Worm (Caenorhabditis elegans) whole organism, young adult: Measurements from ENCODE around the gene F10G7.10.
A peak's percentile ranks its signal among the peaks of the same experiment; 100 is the strongest.

Experiments
- B0019.2 ChIP-seq: fragments of 200-800 bp; sonication (Bioruptor generic); conservative IDR thresholded peaks from 2 replicates; pipeline ENCODE4 v1.3.6; 2022; ENCODE audit warnings: missing genetic modification reagents, missing genetic modification characterization, missing compliant biosample characterization
- B0261.1 ChIP-seq: sonication (generic microtip); optimal IDR thresholded peaks from 2 replicates; lab custom pipeline; 2016; ENCODE audit warnings: mild to moderate bottlenecking, missing genetic modification characterization, moderate library complexity, missing compliant biosample characterization
- B0336.3 ChIP-seq: fragments of 200-800 bp; sonication (Bioruptor generic); IDR thresholded peaks from 2 replicates; pipeline ENCODE4 v1.3.6; 2022; ENCODE audit warnings: missing genetic modification characterization, missing compliant biosample characterization
- C17E4.6 ChIP-seq: fragments of 200-800 bp; sonication (Bioruptor generic); IDR thresholded peaks from 2 replicates; pipeline ENCODE4 v1.3.6; 2022; ENCODE audit warnings: missing genetic modification reagents, missing genetic modification characterization, missing compliant biosample characterization
- D2030.7 ChIP-seq: fragments of 200-800 bp; sonication (Bioruptor generic); IDR thresholded peaks from 2 replicates; pipeline ENCODE4 v1.3.6; 2022; ENCODE audit warnings: missing genetic modification reagents, missing genetic modification characterization, missing compliant biosample characterization
- F22D6.2 ChIP-seq: sonication (generic microtip); optimal IDR thresholded peaks from 2 replicates; lab custom pipeline; 2016; ENCODE audit warnings: mild to moderate bottlenecking, missing genetic modification characterization, missing compliant biosample characterization
- F23B12.7 ChIP-seq: sonication (generic microtip); optimal IDR thresholded peaks from 2 replicates; lab custom pipeline; 2017; ENCODE audit warnings: missing genetic modification characterization, mild to moderate bottlenecking, missing compliant biosample characterization, antibody characterized with exemption, moderate library complexity; ENCODE audit not compliant: insufficient read depth
- F37B4.10 ChIP-seq: fragments of 200-800 bp; sonication (Bioruptor generic); IDR thresholded peaks from 2 replicates; pipeline ENCODE4 v1.3.6; 2022; ENCODE audit warnings: missing genetic modification characterization, missing compliant biosample characterization
- F39B2.1 ChIP-seq: fragments of 200-800 bp; sonication (Bioruptor generic); IDR thresholded peaks from 2 replicates; pipeline ENCODE4 v1.3.6; 2022; ENCODE audit warnings: missing genetic modification reagents, missing genetic modification characterization, missing compliant biosample characterization
- K12H6.12 ChIP-seq: fragments of 200-800 bp; sonication (Bioruptor generic); optimal IDR thresholded peaks from 2 replicates; lab custom pipeline; 2018; ENCODE audit warnings: mild to moderate bottlenecking, missing genetic modification characterization, missing compliant biosample characterization
- Y67H2A.10 ChIP-seq: fragments of 200-800 bp; sonication (Bioruptor generic); conservative IDR thresholded peaks from 2 replicates; pipeline ENCODE4 v1.3.6; 2022; ENCODE audit warnings: missing genetic modification reagents, missing genetic modification characterization, missing compliant biosample characterization
- Y79H2A.3 ChIP-seq: fragments of 200-800 bp; sonication (Bioruptor generic); conservative IDR thresholded peaks from 2 replicates; pipeline ENCODE4 v1.3.6; 2022; ENCODE audit warnings: missing genetic modification reagents, missing genetic modification characterization, missing compliant biosample characterization
- akir-1 ChIP-seq: fragments of 200-800 bp; sonication (Bioruptor generic); optimal IDR thresholded peaks from 2 replicates; lab custom pipeline; 2018; ENCODE audit warnings: mild to moderate bottlenecking, missing genetic modification characterization, moderate library complexity, missing compliant biosample characterization
- ama-1 ChIP-seq, 3 experiments: fragments of 150-350 bp in 1 of 3; sonication (generic microtip) in 2 of 3; optimal IDR thresholded peaks; 2 replicates each; lab custom pipeline; 2014 to 2018; ENCODE audit warnings: missing biosample characterization in 2 of 3, missing genetic modification characterization in 2 of 3, missing genetic modification reagents in 2 of 3
- aptf-3 ChIP-seq: fragments of 200-800 bp; sonication (Bioruptor generic); IDR thresholded peaks from 2 replicates; pipeline ENCODE4 v1.3.6; 2022; ENCODE audit warnings: missing genetic modification characterization, missing compliant biosample characterization
- atf-7 ChIP-seq: sonication (generic microtip); optimal IDR thresholded peaks from 2 replicates; lab custom pipeline; 2017; ENCODE audit warnings: mild to moderate bottlenecking, missing genetic modification characterization, missing compliant biosample characterization
- athp-1 ChIP-seq: sonication (generic microtip); optimal IDR thresholded peaks from 2 replicates; lab custom pipeline; 2017; ENCODE audit warnings: mild to moderate bottlenecking, missing genetic modification characterization, missing compliant biosample characterization
- attf-6 ChIP-seq: fragments of 200-800 bp; sonication (Bioruptor generic); IDR thresholded peaks from 2 replicates; pipeline ENCODE4 v1.3.6; 2022; ENCODE audit warnings: missing genetic modification reagents, missing genetic modification characterization, missing compliant biosample characterization
- bed-2 ChIP-seq: fragments of 200-800 bp; sonication (Bioruptor generic); IDR thresholded peaks from 2 replicates; pipeline ENCODE4 v1.3.6; 2022; ENCODE audit warnings: missing genetic modification reagents, missing genetic modification characterization, missing compliant biosample characterization
- cebp-1 ChIP-seq, 2 experiments: fragments of 200-800 bp in 1 of 2; sonication (Bioruptor generic) in 1 of 2; sonication (generic microtip) in 1 of 2; IDR thresholded peaks in 1 of 2; optimal IDR thresholded peaks in 1 of 2; 2 replicates each; pipeline versions ENCODE4 v1.3.6 to Lab custom; 2017 to 2022; ENCODE audit warnings: missing compliant biosample characterization in 2 of 2, missing genetic modification characterization in 2 of 2, mild to moderate bottlenecking in 1 of 2, missing genetic modification reagents in 1 of 2, moderate library complexity in 1 of 2
- ceh-40 ChIP-seq: fragments of 200-800 bp; sonication (Bioruptor generic); IDR thresholded peaks from 2 replicates; pipeline ENCODE4 v1.3.6; 2022; ENCODE audit warnings: missing genetic modification characterization, missing compliant biosample characterization
- dpl-1 ChIP-seq: fragments of 150-350 bp; optimal IDR thresholded peaks from 2 replicates; lab custom pipeline; 2014; ENCODE audit warnings: missing biosample characterization, missing genetic modification reagents, missing genetic modification characterization
- gei-17 ChIP-seq: fragments of 200-800 bp; sonication (Bioruptor generic); optimal IDR thresholded peaks from 2 replicates; lab custom pipeline; 2018; ENCODE audit warnings: mild to moderate bottlenecking, missing genetic modification characterization, missing compliant biosample characterization
- hlh-12 ChIP-seq: sonication (generic microtip); optimal IDR thresholded peaks from 2 replicates; lab custom pipeline; 2016; ENCODE audit warnings: missing genetic modification characterization, missing compliant biosample characterization
- let-526 ChIP-seq: fragments of 200-800 bp; sonication (Bioruptor generic); IDR thresholded peaks from 2 replicates; pipeline ENCODE4 v1.3.6; 2022; ENCODE audit warnings: missing genetic modification reagents, missing genetic modification characterization, missing compliant biosample characterization
- let-607 ChIP-seq, 2 experiments: fragments of 200-800 bp in 1 of 2; sonication (Bioruptor generic) in 1 of 2; sonication (generic microtip) in 1 of 2; optimal IDR thresholded peaks; 2 replicates each; lab custom pipeline; 2016 to 2018; ENCODE audit warnings: mild to moderate bottlenecking in 2 of 2, missing compliant biosample characterization in 2 of 2, missing genetic modification characterization in 2 of 2, moderate library complexity in 2 of 2, missing genotype in 1 of 2
- lin-35 ChIP-seq, 3 experiments: fragments of 150-350 bp in 2 of 3; sonication (generic microtip) in 1 of 3; optimal IDR thresholded peaks; 2 replicates each; lab custom pipeline; 2014 to 2018; ENCODE audit warnings: missing biosample characterization in 3 of 3, missing genetic modification characterization in 3 of 3, missing genetic modification reagents in 3 of 3
- lin-54 ChIP-seq: fragments of 200-800 bp; sonication (Bioruptor generic); optimal IDR thresholded peaks from 2 replicates; lab custom pipeline; 2018; ENCODE audit warnings: mild to moderate bottlenecking, missing genetic modification characterization, missing compliant biosample characterization
- lsy-27 ChIP-seq: sonication (generic microtip); optimal IDR thresholded peaks from 2 replicates; lab custom pipeline; 2017; ENCODE audit warnings: missing genetic modification characterization, mild to moderate bottlenecking, missing compliant biosample characterization, antibody characterized with exemption, missing genotype, borderline replicate concordance; ENCODE audit not compliant: insufficient read depth
- madf-3 ChIP-seq: fragments of 200-800 bp; sonication (Bioruptor generic); IDR thresholded peaks from 2 replicates; pipeline ENCODE4 v1.3.6; 2022; ENCODE audit warnings: missing genetic modification reagents, missing genetic modification characterization, missing compliant biosample characterization
- madf-6 ChIP-seq: fragments of 200-800 bp; sonication (Bioruptor generic); IDR thresholded peaks from 2 replicates; pipeline ENCODE4 v1.3.6; 2022; ENCODE audit warnings: missing genetic modification reagents, missing genetic modification characterization, missing compliant biosample characterization
- madf-8 ChIP-seq: fragments of 200-800 bp; sonication (Bioruptor generic); conservative IDR thresholded peaks from 2 replicates; pipeline ENCODE4 v1.3.6; 2022; ENCODE audit warnings: missing genetic modification reagents, missing genetic modification characterization, missing compliant biosample characterization
- mcd-1 ChIP-seq: fragments of 200-800 bp; sonication (Bioruptor generic); IDR thresholded peaks from 2 replicates; pipeline ENCODE4 v1.3.6; 2022; ENCODE audit warnings: missing genetic modification reagents, missing genetic modification characterization, missing compliant biosample characterization
- nfya-1 ChIP-seq: sonication (generic microtip); optimal IDR thresholded peaks from 2 replicates; lab custom pipeline; 2017; ENCODE audit warnings: antibody characterized with exemption, missing compliant biosample characterization, missing genetic modification characterization, borderline replicate concordance; ENCODE audit not compliant: insufficient read depth
- nfya-2 ChIP-seq: fragments of 200-800 bp; sonication (Bioruptor generic); IDR thresholded peaks from 2 replicates; pipeline ENCODE4 v1.3.6; 2022; ENCODE audit warnings: missing genetic modification reagents, missing genetic modification characterization, missing compliant biosample characterization
- nfyb-1 ChIP-seq: fragments of 200-800 bp; sonication (Bioruptor generic); IDR thresholded peaks from 2 replicates; pipeline ENCODE4 v1.3.6; 2022; ENCODE audit warnings: missing genetic modification reagents, missing genetic modification characterization, missing compliant biosample characterization
- nhr-179 ChIP-seq: sonication (generic microtip); optimal IDR thresholded peaks from 2 replicates; lab custom pipeline; 2016; ENCODE audit warnings: mild to moderate bottlenecking, missing genetic modification characterization, missing compliant biosample characterization
- nhr-80 ChIP-seq: sonication (generic microtip); optimal IDR thresholded peaks from 2 replicates; lab custom pipeline; 2016; ENCODE audit warnings: missing genetic modification characterization, missing compliant biosample characterization
- pha-4 ChIP-seq: fragments of 150-350 bp; sonication (generic microtip); optimal IDR thresholded peaks from 2 replicates; lab custom pipeline; 2014; ENCODE audit warnings: missing biosample characterization, missing genetic modification reagents, missing genetic modification characterization
- rcor-1 ChIP-seq: fragments of 200-800 bp; sonication (Bioruptor generic); IDR thresholded peaks from 2 replicates; pipeline ENCODE4 v1.3.6; 2022; ENCODE audit warnings: missing genetic modification reagents, missing genetic modification characterization, missing compliant biosample characterization
- repo-1 ChIP-seq: sonication (generic microtip); optimal IDR thresholded peaks from 2 replicates; lab custom pipeline; 2017; ENCODE audit warnings: mild to moderate bottlenecking, missing genetic modification characterization, missing compliant biosample characterization
- rpc-1 ChIP-seq, 2 experiments: fragments of 150-350 bp in 1 of 2; sonication (generic microtip) in 1 of 2; optimal IDR thresholded peaks; 2 replicates each; lab custom pipeline; 2014 to 2018; ENCODE audit warnings: missing biosample characterization in 1 of 2, missing genetic modification characterization in 1 of 2, missing genetic modification reagents in 1 of 2, missing genotype in 1 of 2
- snpc-1.3 ChIP-seq: sonication (generic microtip); optimal IDR thresholded peaks from 2 replicates; lab custom pipeline; 2017; ENCODE audit warnings: missing genetic modification characterization, mild to moderate bottlenecking, missing compliant biosample characterization, antibody characterized with exemption, moderate library complexity, missing genotype, missing genetic modification reagents; ENCODE audit not compliant: insufficient read depth
- zfh-2 ChIP-seq: fragments of 200-800 bp; sonication (Bioruptor generic); conservative IDR thresholded peaks from 2 replicates; pipeline ENCODE4 v1.3.6; 2022; ENCODE audit warnings: missing genetic modification reagents, missing genetic modification characterization, missing compliant biosample characterization
- zim-3 ChIP-seq: sonication (generic microtip); optimal IDR thresholded peaks from 2 replicates; lab custom pipeline; 2017; ENCODE audit warnings: mild to moderate bottlenecking, missing genetic modification characterization, moderate library complexity, missing compliant biosample characterization
- ztf-26 ChIP-seq: sonication (generic microtip); optimal IDR thresholded peaks from 2 replicates; lab custom pipeline; 2017; ENCODE audit warnings: missing genetic modification characterization, missing compliant biosample characterization

Gene F10G7.10

ce11 chrII:4706359-4706871, 19.6 kb downstream of the F10G7.10 start, which contains the start of the genes F10G7.9 and tsn-1 (continued):
- TF ChIP-seq let-607 (tag; optimal IDR thresholded peaks at IDR 0.05; lab: Kevin White, UChicago) (peak; percentile 98 to 99), repo-1 (tag; lab: Kevin White, UChicago) (no peak), nhr-179 (tag; lab: Kevin White, UChicago) (no peak), D2030.7 (GFP tag; lab: Robert Waterston, UW) (peak; percentile 41; the same call in 1 of the 2 replicates), ztf-26 (tag; lab: Kevin White, UChicago) (no peak), nfya-1 (tag; lab: Kevin White, UChicago) (no peak), gei-17 (no peak), attf-6 (GFP tag; lab: Robert Waterston, UW) (no peak), Y79H2A.3 (GFP tag; lab: Robert Waterston, UW) (no peak), nfya-2 (GFP tag; lab: Robert Waterston, UW) (no peak), dpl-1 (GFP tag; lab: Kevin White, UChicago) (peak; percentile 52), lin-35 (GFP tag; optimal IDR thresholded peaks at IDR 0.05; lab: Kevin White, UChicago) (peak in 1 of 3 experiments; percentile 27), lin-54 (GFP tag; lab: Kevin White, UChicago) (peak; percentile 68), madf-6 (peak; percentile 76), atf-7 (tag; lab: Kevin White, UChicago) (no peak), snpc-1.3 (peak; percentile 47), mcd-1 (peak; percentile 71), let-526 (GFP tag; lab: Robert Waterston, UW) (no peak), Y67H2A.10 (no peak), lsy-27 (tag; lab: Kevin White, UChicago) (no peak), nhr-80 (tag; lab: Kevin White, UChicago) (peak; percentile 77), F37B4.10 (GFP tag; lab: Robert Waterston, UW) (no peak), rcor-1 (GFP tag; lab: Robert Waterston, UW) (no peak), B0336.3 (no peak), cebp-1 (GFP tag; IDR thresholded peaks at IDR 0.05; lab: Robert Waterston, UW) (no peak), cebp-1 (tag; optimal IDR thresholded peaks at IDR 0.05; lab: Kevin White, UChicago) (peak; percentile 38), madf-8 (GFP tag; lab: Robert Waterston, UW) (peak; percentile 14; the same call in 1 of the 2 replicates), akir-1 (GFP tag; lab: Kevin White, UChicago) (no peak), ceh-40 (GFP tag; lab: Robert Waterston, UW) (no peak), hlh-12 (tag; lab: Kevin White, UChicago) (no peak)

- TF ChIP-seq madf-3 (GFP tag; lab: Robert Waterston, UW) = peak; percentile 76
- no peak for TF ChIP-seq pha-4 (tag; lab: Kevin White, UChicago)
- TF ChIP-seq F23B12.7 (tag; lab: Kevin White, UChicago) = peak; percentile 19
- no peak for TF ChIP-seq K12H6.12 (tag; lab: Kevin White, UChicago)
- TF ChIP-seq madf-6 = peak; percentile 78
- no peak for TF ChIP-seq rpc-1 (optimal IDR thresholded peaks at IDR 0.05; lab: Kevin White, UChicago)
- TF ChIP-seq rpc-1 (tag; optimal IDR thresholded peaks at IDR 0.05; lab: Kevin White, UChicago) = no peak
- no peak for TF ChIP-seq F39B2.1
- 0 out of 2 replicates have a peak, but pooled peaks have one; percentile 28 for TF ChIP-seq nfyb-1 (GFP tag; lab: Robert Waterston, UW)
- no peak for TF ChIP-seq F22D6.2 (tag; lab: Kevin White, UChicago)
- no peak for TF ChIP-seq zfh-2 (GFP tag; lab: Robert Waterston, UW)
- TF ChIP-seq B0019.2 = no peak
- TF ChIP-seq aptf-3 = no peak
- TF ChIP-seq C17E4.6 (GFP tag; lab: Robert Waterston, UW) = peak; percentile 51; the same call in 1 of the 2 replicates
- no peak for TF ChIP-seq zim-3 (tag; lab: Kevin White, UChicago)
- no peak for TF ChIP-seq bed-2
- TF ChIP-seq B0261.1 = no peak
- no peak for TF ChIP-seq nfya-1 (tag; lab: Kevin White, UChicago)
- TF ChIP-seq ceh-40 (GFP tag; lab: Robert Waterston, UW) = no peak
- peak; percentile 2 for TF ChIP-seq athp-1
- no peak for TF ChIP-seq ama-1 (optimal IDR thresholded peaks at IDR 0.05; lab: Kevin White, UChicago)
- no peak for TF ChIP-seq ama-1 (GFP tag; optimal IDR thresholded peaks at IDR 0.05; lab: Kevin White, UChicago)
- TF ChIP-seq F37B4.10 (GFP tag; lab: Robert Waterston, UW) = no peak
Observed at ce11 chrII:4703011-4703410, 23.1 kb downstream of the F10G7.10 start.
